Fruit fly (Drosophila melanogaster) whole organism, prepupa: Measurements from ENCODE around the gene Crz.

ENCODE experiments used
- Blimp-1 ChIP-seq: fragments of 200-800 bp; sonication (Bioruptor generic); optimal IDR thresholded peaks from 3 replicates; lab custom pipeline; 2017; ENCODE audit warnings: missing biosample characterization, missing genetic modification characterization, mild to moderate bottlenecking, moderate library complexity, missing genetic modification reagents
- CG10631 ChIP-seq: fragments of 200-800 bp; sonication (Bioruptor generic); optimal IDR thresholded peaks from 2 replicates; lab custom pipeline; 2016; ENCODE audit warnings: missing biosample characterization, missing genetic modification characterization
- CG6808 ChIP-seq: fragments of 200-800 bp; sonication (Bioruptor generic); optimal IDR thresholded peaks from 3 replicates; lab custom pipeline; 2017; ENCODE audit warnings: missing biosample characterization, missing genetic modification characterization, mild to moderate bottlenecking, moderate library complexity, missing genetic modification reagents
- CG8119 ChIP-seq: fragments of 200-800 bp; sonication (Bioruptor generic); IDR thresholded peaks from 3 replicates; pipeline ENCODE4 v1.3.6; 2022; ENCODE audit warnings: missing biosample characterization, missing genetic modification characterization
- CG8632 ChIP-seq: fragments of 200-800 bp; sonication (Bioruptor generic); optimal IDR thresholded peaks from 3 replicates; lab custom pipeline; 2016; ENCODE audit warnings: missing biosample characterization, missing genetic modification characterization
- Gug ChIP-seq: fragments of 200-800 bp; sonication (Bioruptor generic); IDR thresholded peaks from 2 replicates; pipeline ENCODE4 v1.3.6; 2022; ENCODE audit warnings: missing biosample characterization, missing genetic modification characterization
- svp ChIP-seq: fragments of 200-800 bp; sonication (Bioruptor generic); peaks from one replicate; lab custom pipeline; 2016; ENCODE audit warnings: missing biosample characterization, missing genetic modification characterization

- TF ChIP-seq Blimp-1 (GFP tag; lab: Kevin White, UChicago) = no peak
- no peak for TF ChIP-seq svp
- TF ChIP-seq CG8632 (GFP tag; lab: Kevin White, UChicago) = no peak
- TF ChIP-seq Gug (GFP tag; lab: Robert Waterston, UW) = no peak
- no peak for TF ChIP-seq CG6808 (GFP tag; lab: Kevin White, UChicago)
- TF ChIP-seq CG10631 (GFP tag; lab: Kevin White, UChicago) = no peak
- no peak for TF ChIP-seq CG8119 (GFP tag; lab: Robert Waterston, UW)
Measured at dm6 chr3R:14344767-14345166, 30.1 kb downstream of the Crz start.
